Worm (Caenorhabditis elegans) whole organism, late embryonic: Measurements from ENCODE around the gene fbxa-28.

Experiments used
- ceh-14 ChIP-seq: sonication (generic microtip); optimal IDR thresholded peaks from 2 replicates; lab custom pipeline; 2016; ENCODE audit warnings: missing genotype, missing genetic modification characterization, missing compliant biosample characterization
- ceh-19 ChIP-seq: fragments of 200-800 bp; sonication (Bioruptor generic); optimal IDR thresholded peaks from 2 replicates; lab custom pipeline; 2018; ENCODE audit warnings: mild to moderate bottlenecking, missing genetic modification characterization, missing compliant biosample characterization
- ceh-34 ChIP-seq: sonication (generic microtip); optimal IDR thresholded peaks from 2 replicates; lab custom pipeline; 2016; ENCODE audit warnings: mild to moderate bottlenecking, missing genetic modification characterization, missing compliant biosample characterization
- ceh-9 ChIP-seq: sonication (generic microtip); optimal IDR thresholded peaks from 2 replicates; lab custom pipeline; 2016; ENCODE audit warnings: mild to moderate bottlenecking, missing genetic modification characterization, inconsistent platforms, missing compliant biosample characterization
- elt-2 ChIP-seq: sonication (generic microtip); optimal IDR thresholded peaks from 2 replicates; lab custom pipeline; 2016; ENCODE audit warnings: missing genetic modification reagents, missing genetic modification characterization, missing compliant biosample characterization
- fkh-10 ChIP-seq: fragments of 150-350 bp; optimal IDR thresholded peaks from 2 replicates; lab custom pipeline; 2014; ENCODE audit warnings: missing biosample characterization, missing genetic modification reagents, missing genetic modification characterization
- hlh-6 ChIP-seq: sonication (generic microtip); optimal IDR thresholded peaks from 2 replicates; lab custom pipeline; 2016; ENCODE audit warnings: missing genotype, missing genetic modification characterization, missing compliant biosample characterization
- nfya-1 ChIP-seq: sonication (generic microtip); optimal IDR thresholded peaks from 2 replicates; lab custom pipeline; 2017; ENCODE audit warnings: missing genetic modification characterization, mild to moderate bottlenecking, missing compliant biosample characterization, antibody characterized with exemption, moderate library complexity
- sox-2 ChIP-seq: fragments of 200-800 bp; sonication (Bioruptor generic); IDR thresholded peaks from 2 replicates; pipeline ENCODE4 v1.3.6; 2022; ENCODE audit warnings: missing genetic modification reagents, missing genetic modification characterization, missing compliant biosample characterization
- tbx-2 ChIP-seq: sonication (generic microtip); optimal IDR thresholded peaks from 2 replicates; lab custom pipeline; 2016; ENCODE audit warnings: missing genetic modification characterization, missing compliant biosample characterization
- unc-86 ChIP-seq: sonication (generic microtip); optimal IDR thresholded peaks from 2 replicates; lab custom pipeline; 2016; ENCODE audit warnings: missing genetic modification characterization, missing compliant biosample characterization

DNA sequence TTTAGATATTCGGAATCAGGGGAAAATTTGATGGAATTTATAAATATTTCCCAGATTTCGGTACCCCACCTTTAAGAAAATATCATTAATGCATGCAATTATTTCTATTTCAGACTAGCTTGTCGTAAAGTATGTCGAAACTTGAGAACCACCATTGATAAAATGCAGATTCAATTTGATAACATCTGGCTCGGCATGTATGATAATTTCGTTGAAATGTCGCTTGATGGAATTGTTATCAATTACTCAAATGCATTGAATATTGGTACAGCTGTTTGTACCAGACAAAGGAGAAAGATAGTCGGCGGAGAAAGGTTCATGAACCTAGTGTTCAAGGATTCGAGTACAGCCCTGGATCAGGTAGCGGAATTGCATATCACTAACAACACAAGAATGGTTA lies 34.2 kb downstream of the fbxa-28 start, which contains the start of gene Y82E9BL.19:
- TF ChIP-seq nfya-1 (no peak), fkh-10 (GFP tag; lab: Kevin White, UChicago) (no peak), ceh-19 (GFP tag; lab: Kevin White, UChicago) (no peak), ceh-9 (no peak), tbx-2 (tag; lab: Kevin White, UChicago) (no peak), sox-2 (no peak), elt-2 (no peak), ceh-14 (tag; lab: Kevin White, UChicago) (no peak), hlh-6 (tag; lab: Kevin White, UChicago) (no peak), unc-86 (tag; lab: Kevin White, UChicago) (no peak), ceh-34 (no peak)
